Fruit fly (Drosophila melanogaster) whole organism: ENCODE data around the gene CG7841.

ENCODE experiments used
- CG8478 ChIP-seq: fragments of >200 bp; optimal IDR thresholded peaks from 2 replicates; lab custom pipeline; 2018; ENCODE audit warnings: inconsistent platforms
- EcR ChIP-seq, 2 experiments: fragments of >200 bp; optimal IDR thresholded peaks; 2 replicates each; lab custom pipeline; 2017; ENCODE audit warnings: missing biosample characterization in 2 of 2, missing genetic modification characterization in 2 of 2, missing genetic modification reagents in 2 of 2
- psq ChIP-seq: fragments of >200 bp; optimal IDR thresholded peaks from 2 replicates; lab custom pipeline; 2017
- usp ChIP-seq: fragments of >200 bp; optimal IDR thresholded peaks from 2 replicates; lab custom pipeline; 2017; ENCODE audit warnings: missing biosample characterization, missing genetic modification characterization, mixed read lengths

DNA sequence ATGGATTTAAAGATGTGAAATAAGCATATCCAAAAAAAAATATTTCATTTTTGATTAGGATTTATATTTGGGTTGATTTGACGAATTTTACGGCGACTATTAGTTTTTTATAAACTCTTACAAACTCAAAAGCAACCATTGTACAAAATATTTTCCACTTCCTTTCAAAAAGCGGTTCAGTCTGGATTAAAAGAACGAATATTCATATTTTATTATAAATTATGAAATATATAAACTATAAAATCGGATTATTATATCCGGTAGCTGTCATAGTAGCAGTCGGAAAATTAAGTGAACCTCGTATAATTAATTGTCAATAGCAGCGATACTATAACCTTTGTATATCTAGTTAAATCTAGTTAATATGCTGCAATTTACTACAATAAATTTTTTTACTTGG, 12.6 kb downstream of the CG7841 start, which contains the start of gene CG12355:
- TF ChIP-seq EcR (GFP tag; optimal IDR thresholded peaks at IDR 0.05; lab: Kevin White, UChicago), result no peak
- TF ChIP-seq CG8478 (lab: Kevin White, UChicago), result no peak
- TF ChIP-seq usp (GFP tag; lab: Kevin White, UChicago), result no peak
- TF ChIP-seq psq (lab: Kevin White, UChicago), result no peak
